Worm (Caenorhabditis elegans): ENCODE data around the gene W02B12.13.

DNA sequence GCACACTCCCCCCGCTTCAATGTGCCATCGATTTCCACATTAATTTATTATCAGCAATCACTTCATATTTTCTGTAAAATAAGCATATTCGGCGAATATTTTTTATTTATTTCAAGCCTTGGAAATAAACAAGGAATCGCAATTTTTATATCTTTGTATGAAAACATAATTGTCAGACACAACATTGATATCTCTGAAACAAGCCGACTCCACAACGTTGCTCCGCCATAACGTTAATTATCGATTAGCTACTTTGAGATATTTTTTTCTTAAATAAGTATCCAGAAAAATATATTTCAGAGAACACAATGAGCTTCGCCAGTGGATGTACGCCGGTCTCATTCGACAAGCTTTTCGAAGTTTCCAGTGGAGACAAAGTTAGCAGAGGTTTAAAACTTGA is 1.2 kb upstream of the W02B12.13 start, which contains the start of gene adbp-1:
- TF ChIP-seq tlf-1 (GFP tag; optimal IDR thresholded peaks at IDR 0.05) (no peak), dpff-1 (tag; optimal IDR thresholded peaks at IDR 0.05) (no peak)

Data from whole organism, young adult.